Fruit fly (Drosophila melanogaster) whole organism, prepupa: ENCODE results near the gene Arp1.
A peak's percentile ranks its signal among the peaks of the same experiment; 100 is the strongest.

ENCODE experiments used
- Blimp-1 ChIP-seq: fragments of 200-800 bp; sonication (Bioruptor generic); optimal IDR thresholded peaks from 3 replicates; lab custom pipeline; 2017; ENCODE audit warnings: missing biosample characterization, missing genetic modification characterization, mild to moderate bottlenecking, moderate library complexity, missing genetic modification reagents
- CG10631 ChIP-seq: fragments of 200-800 bp; sonication (Bioruptor generic); optimal IDR thresholded peaks from 2 replicates; lab custom pipeline; 2016; ENCODE audit warnings: missing biosample characterization, missing genetic modification characterization
- CG11294 ChIP-seq: fragments of 200-800 bp; sonication (Bioruptor generic); IDR thresholded peaks from 2 replicates; pipeline ENCODE4 v1.3.6; 2022; ENCODE audit warnings: missing biosample characterization, missing genetic modification characterization
- CG15336 ChIP-seq: fragments of 200-800 bp; sonication (Bioruptor generic); IDR thresholded peaks from 2 replicates; pipeline ENCODE4 v1.3.6; 2022; ENCODE audit warnings: missing biosample characterization, missing genetic modification characterization
- CG1621 ChIP-seq: fragments of 200-800 bp; sonication (Bioruptor generic); optimal IDR thresholded peaks from 3 replicates; lab custom pipeline; 2018; ENCODE audit warnings: missing biosample characterization, mild to moderate bottlenecking, missing genetic modification characterization
- CG16779 ChIP-seq: fragments of 200-800 bp; sonication (Bioruptor generic); optimal IDR thresholded peaks from 3 replicates; lab custom pipeline; 2017; ENCODE audit warnings: missing biosample characterization, mild to moderate bottlenecking, missing genetic modification characterization
- CG31627 ChIP-seq: fragments of 200-800 bp; sonication (Bioruptor generic); optimal IDR thresholded peaks from 3 replicates; lab custom pipeline; 2016; ENCODE audit warnings: missing biosample characterization, missing genetic modification characterization
- CG3919 ChIP-seq: fragments of 200-800 bp; sonication (Bioruptor generic); optimal IDR thresholded peaks from 3 replicates; lab custom pipeline; 2016; ENCODE audit warnings: missing biosample characterization, missing genetic modification characterization
- CG6163 ChIP-seq: fragments of 200-800 bp; sonication (Bioruptor generic); IDR thresholded peaks from 3 replicates; pipeline ENCODE4 v1.3.6; 2022; ENCODE audit warnings: missing biosample characterization, missing genetic modification characterization
- CG6276 ChIP-seq: fragments of 200-800 bp; sonication (Bioruptor generic); optimal IDR thresholded peaks from 2 replicates; lab custom pipeline; 2017; ENCODE audit warnings: missing biosample characterization, mild to moderate bottlenecking, missing genetic modification characterization
- CG6808 ChIP-seq: fragments of 200-800 bp; sonication (Bioruptor generic); optimal IDR thresholded peaks from 3 replicates; lab custom pipeline; 2017; ENCODE audit warnings: missing biosample characterization, missing genetic modification characterization, mild to moderate bottlenecking, moderate library complexity, missing genetic modification reagents
- CG7368 ChIP-seq: fragments of 200-800 bp; sonication (Bioruptor generic); optimal IDR thresholded peaks from 3 replicates; lab custom pipeline; 2016; ENCODE audit warnings: missing biosample characterization, missing genetic modification characterization
- CG8319 ChIP-seq: fragments of 200-800 bp; sonication (Bioruptor generic); optimal IDR thresholded peaks from 3 replicates; lab custom pipeline; 2016; ENCODE audit warnings: missing biosample characterization, missing genetic modification characterization
- Eip78C ChIP-seq: fragments of 200-800 bp; sonication (Bioruptor generic); peaks from one replicate; lab custom pipeline; 2016; ENCODE audit warnings: missing biosample characterization, missing genetic modification characterization
- Eip93F ChIP-seq: fragments of 200-800 bp; sonication (Bioruptor generic); optimal IDR thresholded peaks from 2 replicates; lab custom pipeline; 2016; ENCODE audit warnings: missing biosample characterization, mild to moderate bottlenecking, missing genetic modification characterization
- Ets21C ChIP-seq: fragments of 200-800 bp; sonication (Bioruptor generic); optimal IDR thresholded peaks from 3 replicates; lab custom pipeline; 2016; ENCODE audit warnings: missing biosample characterization, missing genetic modification characterization
- Ets96B ChIP-seq: fragments of 200-800 bp; optimal IDR thresholded peaks from 2 replicates; lab custom pipeline; 2019; ENCODE audit warnings: missing biosample characterization, mild to moderate bottlenecking, missing genetic modification characterization, moderate library complexity
- Hr38 ChIP-seq: sonication (Bioruptor generic); optimal IDR thresholded peaks from 2 replicates; lab custom pipeline; 2016; ENCODE audit warnings: missing biosample characterization, missing genetic modification characterization
- Hr4 ChIP-seq: fragments of 200-800 bp; sonication (Bioruptor generic); optimal IDR thresholded peaks from 3 replicates; lab custom pipeline; 2016; ENCODE audit warnings: missing biosample characterization, missing genetic modification characterization
- Lpt ChIP-seq: fragments of 200-800 bp; sonication (Bioruptor generic); optimal IDR thresholded peaks from 3 replicates; lab custom pipeline; 2016; ENCODE audit warnings: missing biosample characterization, missing genetic modification characterization
- OdsH ChIP-seq: fragments of 200-800 bp; sonication (Bioruptor generic); optimal IDR thresholded peaks from 3 replicates; lab custom pipeline; 2016; ENCODE audit warnings: missing biosample characterization, missing genetic modification characterization
- Sox14 ChIP-seq: fragments of 200-800 bp; sonication (Bioruptor generic); optimal IDR thresholded peaks from 3 replicates; lab custom pipeline; 2016; ENCODE audit warnings: missing biosample characterization, missing genetic modification characterization
- Sox15 ChIP-seq: fragments of 200-800 bp; sonication (Bioruptor generic); optimal IDR thresholded peaks from 3 replicates; lab custom pipeline; 2016; ENCODE audit warnings: missing biosample characterization, missing genetic modification characterization
- achi ChIP-seq: fragments of 200-800 bp; sonication (Bioruptor generic); optimal IDR thresholded peaks from 3 replicates; lab custom pipeline; 2016; ENCODE audit warnings: missing biosample characterization, missing genetic modification characterization
- acj6 ChIP-seq: fragments of 200-800 bp; sonication (Bioruptor generic); optimal IDR thresholded peaks from 3 replicates; lab custom pipeline; 2016; ENCODE audit warnings: missing biosample characterization, missing genetic modification characterization
- cyc ChIP-seq: fragments of 200-800 bp; sonication (Bioruptor generic); optimal IDR thresholded peaks from 3 replicates; lab custom pipeline; 2016; ENCODE audit warnings: missing biosample characterization, missing genetic modification characterization
- esn ChIP-seq: fragments of 200-800 bp; sonication (Bioruptor generic); optimal IDR thresholded peaks from 2 replicates; lab custom pipeline; 2016; ENCODE audit warnings: missing biosample characterization, mild to moderate bottlenecking, missing genetic modification characterization, moderate library complexity
- fd85E ChIP-seq: fragments of 200-800 bp; sonication (Bioruptor generic); optimal IDR thresholded peaks from 3 replicates; lab custom pipeline; 2016; ENCODE audit warnings: missing biosample characterization, missing genetic modification characterization
- fkh ChIP-seq: fragments of 200-800 bp; sonication (Bioruptor generic); optimal IDR thresholded peaks from 3 replicates; lab custom pipeline; 2017; ENCODE audit warnings: missing biosample characterization, mild to moderate bottlenecking, missing genetic modification characterization, moderate library complexity
- lz ChIP-seq: fragments of 200-800 bp; sonication (Bioruptor generic); optimal IDR thresholded peaks from 3 replicates; lab custom pipeline; 2016; ENCODE audit warnings: missing biosample characterization, missing genetic modification characterization
- pdm3 ChIP-seq: fragments of 200-800 bp; sonication (Bioruptor generic); optimal IDR thresholded peaks from 3 replicates; lab custom pipeline; 2016; ENCODE audit warnings: missing biosample characterization, missing genetic modification characterization
- svp ChIP-seq: fragments of 200-800 bp; sonication (Bioruptor generic); peaks from one replicate; lab custom pipeline; 2016; ENCODE audit warnings: missing biosample characterization, missing genetic modification characterization
- vri ChIP-seq: fragments of 200-800 bp; sonication (Bioruptor generic); optimal IDR thresholded peaks from 3 replicates; lab custom pipeline; 2016; ENCODE audit warnings: missing biosample characterization, mild to moderate bottlenecking, missing genetic modification characterization

Gene Arp1

dm6 chr3R:12697571-12698039 lies 6.1 kb downstream of the Arp1 start (continued):
- TF ChIP-seq CG1621: peak; percentile 20
- TF ChIP-seq esn (GFP tag; lab: Kevin White, UChicago): peak; percentile 17
- TF ChIP-seq lz (GFP tag; lab: Kevin White, UChicago): no peak
- TF ChIP-seq pdm3: no peak
- TF ChIP-seq vri (GFP tag; lab: Kevin White, UChicago): peak; percentile 66
- no peak for TF ChIP-seq CG6808 (GFP tag; lab: Kevin White, UChicago)
- TF ChIP-seq acj6: no peak
- no peak for TF ChIP-seq CG11294
- TF ChIP-seq CG15336 (GFP tag; lab: Robert Waterston, UW): no peak
- TF ChIP-seq Eip78C: peak; percentile 59

DNA sequence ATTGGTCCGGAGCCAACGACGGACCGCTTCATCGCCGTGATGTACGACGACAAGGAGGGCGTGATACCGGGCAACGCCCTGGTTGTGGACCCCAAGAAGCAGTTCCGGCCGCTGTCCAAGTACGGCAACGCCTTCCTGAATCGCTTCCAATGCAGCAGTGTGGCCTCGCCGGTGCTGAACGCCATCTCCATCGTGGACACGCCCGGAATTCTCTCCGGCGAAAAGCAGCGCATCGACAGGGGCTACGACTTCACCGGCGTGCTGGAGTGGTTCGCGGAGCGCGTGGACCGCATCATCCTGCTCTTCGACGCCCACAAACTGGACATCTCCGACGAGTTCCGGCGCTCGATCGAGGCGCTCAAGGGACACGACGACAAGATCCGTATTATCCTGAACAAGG lies 6.8 kb downstream of the Arp1 start:
- TF ChIP-seq Sox15 (no peak), CG31627 (GFP tag; lab: Kevin White, UChicago) (no peak), esn (GFP tag; lab: Kevin White, UChicago) (no peak), CG10631 (GFP tag; lab: Kevin White, UChicago) (no peak), Lpt (no peak), svp (GFP tag; lab: Kevin White, UChicago) (no peak), CG15336 (GFP tag; lab: Robert Waterston, UW) (no peak), acj6 (no peak), Hr4 (GFP tag; lab: Kevin White, UChicago) (no peak), CG6276 (GFP tag; lab: Kevin White, UChicago) (no peak), fd85E (GFP tag; lab: Kevin White, UChicago) (no peak), CG6163 (GFP tag; lab: Robert Waterston, UW) (no peak), CG3919 (GFP tag; lab: Kevin White, UChicago) (no peak), Ets21C (GFP tag; lab: Kevin White, UChicago) (no peak), achi (no peak), cyc (GFP tag; lab: Kevin White, UChicago) (no peak), Sox14 (no peak), Eip93F (GFP tag; lab: Kevin White, UChicago) (no peak), CG8319 (no peak), lz (GFP tag; lab: Kevin White, UChicago) (no peak)

DNA sequence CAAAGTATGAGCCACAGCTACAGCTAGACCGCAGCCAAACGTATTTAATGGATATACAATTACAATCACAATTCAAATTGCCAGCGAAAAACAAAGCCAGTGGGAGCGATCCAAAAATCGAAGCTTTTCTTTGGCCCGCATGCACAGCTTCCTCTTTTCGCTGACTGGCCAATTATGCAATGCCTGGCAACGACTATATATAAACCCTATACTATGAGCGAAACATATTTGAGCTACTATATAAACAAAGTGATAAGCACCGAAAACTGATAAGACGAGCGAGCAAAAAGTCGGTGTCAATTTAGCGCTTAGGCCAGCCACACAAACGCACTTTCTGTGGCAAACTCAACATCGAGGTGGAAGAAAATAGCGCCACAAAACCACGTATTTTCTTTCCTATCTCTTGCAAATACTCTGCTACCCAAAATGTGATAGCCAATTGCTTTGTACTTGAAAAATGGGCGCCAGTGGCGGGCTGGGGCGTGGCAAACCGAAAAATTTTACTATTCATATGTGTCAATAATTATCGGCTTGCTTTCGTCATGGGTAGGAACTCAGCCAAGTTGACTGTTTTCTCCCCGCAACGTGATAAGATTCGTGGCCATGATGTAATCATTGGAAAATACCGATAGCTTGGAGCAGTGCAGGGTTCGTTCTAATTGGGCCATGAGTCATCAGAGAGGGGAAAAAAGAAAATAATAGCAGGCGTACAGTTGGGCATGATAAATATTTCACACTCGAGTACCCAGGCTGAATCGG lies 8.3 kb downstream of the Arp1 start:
- TF ChIP-seq Hr38 (no peak), fkh (GFP tag; lab: Kevin White, UChicago) (peak; percentile 75), svp (GFP tag; lab: Kevin White, UChicago) (peak; percentile 51), Eip78C (peak; percentile 26), OdsH (no peak), vri (GFP tag; lab: Kevin White, UChicago) (peak; percentile 88), Eip93F (GFP tag; lab: Kevin White, UChicago) (peak; percentile 29)
- TF ChIP-seq, all 60 proteins: peak for 5

dm6 chr3R:12700454-12700853 lies 8.9 kb downstream of the Arp1 start:
- TF ChIP-seq svp (GFP tag; lab: Kevin White, UChicago) (peak; percentile 15), Ets21C (GFP tag; lab: Kevin White, UChicago) (no peak)

dm6 chr3R:12701257-12701656 lies 9.7 kb downstream of the Arp1 start:
- TF ChIP-seq Ets96B (tag; lab: Kevin White, UChicago) (no peak), fkh (GFP tag; lab: Kevin White, UChicago) (peak; percentile 58)

- TF ChIP-seq CG16779 (tag; lab: Kevin White, UChicago): no peak
- no peak for TF ChIP-seq Blimp-1
- peak; percentile 63 for TF ChIP-seq vri (GFP tag; lab: Kevin White, UChicago)
- TF ChIP-seq CG7368 (GFP tag; lab: Kevin White, UChicago): no peak
Measured at dm6 chr3R:12701994-12702494, 10.5 kb downstream of the Arp1 start.
